Worm (Caenorhabditis elegans) whole organism, L3 larva: Measurements from ENCODE around the gene srx-122.

Experiments used
- ceh-9 ChIP-seq: sonication (generic microtip); optimal IDR thresholded peaks from 2 replicates; lab custom pipeline; 2018; ENCODE audit warnings: missing biosample characterization, missing genetic modification characterization
- skn-1 ChIP-seq: fragments of 150-350 bp; optimal IDR thresholded peaks from 2 replicates; lab custom pipeline; 2014; ENCODE audit warnings: missing biosample characterization, missing genetic modification characterization

- TF ChIP-seq skn-1 (tag; lab: Kevin White, UChicago) = no peak
- TF ChIP-seq ceh-9 (tag; lab: Kevin White, UChicago) = no peak
Measured at ce11 chrV:3332023-3332422, 34.4 kb upstream of the srx-122 start, which contains the start of gene C17B7.9.
